Worm (Caenorhabditis elegans) whole organism, L4 larva: ENCODE measurements around the gene Y55F3BR.1.

Experiments
- D1046.2 ChIP-seq: fragments of 200-800 bp; sonication (Bioruptor generic); IDR thresholded peaks from 2 replicates; pipeline ENCODE4 v1.3.6; 2022; ENCODE audit warnings: missing genetic modification characterization, missing compliant biosample characterization
- F26F4.8 ChIP-seq: fragments of 200-800 bp; sonication (Bioruptor generic); conservative IDR thresholded peaks from 2 replicates; pipeline ENCODE4 v1.3.6; 2022; ENCODE audit warnings: missing genetic modification characterization, missing compliant biosample characterization
- F44E2.7 ChIP-seq: fragments of 200-800 bp; sonication (Bioruptor generic); IDR thresholded peaks from 2 replicates; pipeline ENCODE4 v2.1.2; 2022; ENCODE audit warnings: missing genetic modification characterization, missing compliant biosample characterization
- F49E8.2 ChIP-seq: sonication (generic microtip); optimal IDR thresholded peaks from 2 replicates; lab custom pipeline; 2016; ENCODE audit warnings: missing compliant biosample characterization, mild to moderate bottlenecking, missing genetic modification characterization, borderline replicate concordance
- T20F7.1 ChIP-seq: fragments of 200-800 bp; sonication (Bioruptor generic); optimal IDR thresholded peaks from 2 replicates; lab custom pipeline; 2018; ENCODE audit warnings: mild to moderate bottlenecking, missing genetic modification characterization, missing compliant biosample characterization
- T26A8.4 ChIP-seq: fragments of 200-800 bp; sonication (Bioruptor generic); IDR thresholded peaks from 2 replicates; pipeline ENCODE4 v1.3.6; 2022; ENCODE audit warnings: missing genetic modification characterization, missing compliant biosample characterization
- Y105C5A.15 ChIP-seq: fragments of 200-800 bp; sonication (Bioruptor generic); IDR thresholded peaks from 2 replicates; pipeline ENCODE4 v1.3.6; 2022; ENCODE audit warnings: missing genetic modification characterization, missing compliant biosample characterization
- ZK337.2 ChIP-seq: fragments of 200-800 bp; sonication (Bioruptor generic); IDR thresholded peaks from 2 replicates; pipeline ENCODE4 v1.3.6; 2022; ENCODE audit warnings: missing genetic modification reagents, missing genetic modification characterization, missing compliant biosample characterization
- aha-1 ChIP-seq: fragments of 150-350 bp; peaks from one replicate; lab custom pipeline; 2014; ENCODE audit warnings: missing biosample characterization, missing genetic modification characterization
- attf-4 ChIP-seq: sonication (generic microtip); optimal IDR thresholded peaks from 3 replicates; lab custom pipeline; 2017; ENCODE audit warnings: missing biosample characterization, missing genetic modification characterization
- ceh-20 ChIP-seq: fragments of 200-800 bp; sonication (Bioruptor generic); IDR thresholded peaks from 2 replicates; pipeline ENCODE4 v1.3.6; 2022; ENCODE audit warnings: missing genetic modification reagents, missing genetic modification characterization, missing compliant biosample characterization
- ces-1 ChIP-seq: fragments of 150-350 bp; sonication (generic microtip); optimal IDR thresholded peaks from 4 replicates; lab custom pipeline; 2014; ENCODE audit warnings: missing biosample characterization, missing genetic modification reagents, missing genetic modification characterization
- daf-12 ChIP-seq: fragments of 150-350 bp; optimal IDR thresholded peaks from 2 replicates; lab custom pipeline; 2014; ENCODE audit warnings: missing biosample characterization, missing genetic modification reagents, missing genetic modification characterization
- daf-16 ChIP-seq, 3 experiments: sonication (generic microtip); optimal IDR thresholded peaks; 2 replicates each; lab custom pipeline; 2016 to 2017; ENCODE audit warnings: missing genetic modification characterization in 3 of 3, missing genetic modification reagents in 3 of 3, mild to moderate bottlenecking in 2 of 3, missing compliant biosample characterization in 2 of 3, missing biosample characterization in 1 of 3, moderate library complexity in 1 of 3
- daf-8 ChIP-seq: fragments of 200-800 bp; sonication (Bioruptor generic); IDR thresholded peaks from 2 replicates; pipeline ENCODE4 v1.3.6; 2022; ENCODE audit warnings: missing genetic modification characterization, missing compliant biosample characterization
- dmd-6 ChIP-seq: fragments of 200-800 bp; sonication (Bioruptor generic); IDR thresholded peaks from 2 replicates; pipeline ENCODE4 v1.3.6; 2022; ENCODE audit warnings: missing genetic modification reagents, missing genetic modification characterization, missing compliant biosample characterization
- dmd-9 ChIP-seq: fragments of 200-800 bp; sonication (Bioruptor generic); IDR thresholded peaks from 2 replicates; pipeline ENCODE4 v1.3.6; 2022; ENCODE audit warnings: missing genetic modification reagents, missing genetic modification characterization, missing compliant biosample characterization
- dpl-1 ChIP-seq: fragments of 150-350 bp; optimal IDR thresholded peaks from 2 replicates; lab custom pipeline; 2014; ENCODE audit warnings: missing biosample characterization, missing genetic modification reagents, missing genetic modification characterization
- dve-1 ChIP-seq: sonication (generic microtip); optimal IDR thresholded peaks from 2 replicates; lab custom pipeline; 2017; ENCODE audit warnings: antibody characterized with exemption, mild to moderate bottlenecking, missing genetic modification characterization, missing compliant biosample characterization; ENCODE audit not compliant: insufficient read depth
- egl-27 ChIP-seq: sonication (generic microtip); optimal IDR thresholded peaks from 3 replicates; lab custom pipeline; 2017; ENCODE audit warnings: missing biosample characterization, missing genetic modification reagents, missing genetic modification characterization
- fos-1 ChIP-seq: fragments of 150-350 bp; optimal IDR thresholded peaks from 2 replicates; lab custom pipeline; 2014; ENCODE audit warnings: missing biosample characterization, missing genetic modification characterization
- gei-8 ChIP-seq: fragments of 200-800 bp; sonication (Bioruptor generic); optimal IDR thresholded peaks from 2 replicates; lab custom pipeline; 2018; ENCODE audit warnings: mild to moderate bottlenecking, missing genetic modification characterization, missing compliant biosample characterization
- hif-1 ChIP-seq, 2 experiments: sonication (generic microtip); optimal IDR thresholded peaks; 2 replicates each; lab custom pipeline; 2016 to 2017; ENCODE audit warnings: missing compliant biosample characterization in 2 of 2, missing genetic modification characterization in 2 of 2, missing genetic modification reagents in 2 of 2, missing genotype in 2 of 2, mild to moderate bottlenecking in 1 of 2
- hlh-30 ChIP-seq: sonication (generic microtip); optimal IDR thresholded peaks from 2 replicates; lab custom pipeline; 2017; ENCODE audit warnings: antibody characterized with exemption, mild to moderate bottlenecking, missing genetic modification characterization, missing compliant biosample characterization; ENCODE audit not compliant: insufficient read depth
- hmg-1.1 ChIP-seq: fragments of 200-800 bp; sonication (Bioruptor generic); IDR thresholded peaks from 2 replicates; pipeline ENCODE4 v1.3.6; 2022; ENCODE audit warnings: missing genetic modification reagents, missing genetic modification characterization, missing compliant biosample characterization
- lim-7 ChIP-seq: fragments of 200-800 bp; sonication (Bioruptor generic); IDR thresholded peaks from 2 replicates; pipeline ENCODE4 v1.3.6; 2022; ENCODE audit warnings: missing genetic modification characterization, missing compliant biosample characterization
- lin-1 ChIP-seq: fragments of 200-800 bp; sonication (Bioruptor generic); IDR thresholded peaks from 2 replicates; pipeline ENCODE4 v1.3.6; 2022; ENCODE audit warnings: missing genetic modification reagents, missing genetic modification characterization, missing compliant biosample characterization
- lin-13 ChIP-seq: fragments of 150-350 bp; optimal IDR thresholded peaks from 2 replicates; lab custom pipeline; 2014; ENCODE audit warnings: missing biosample characterization, missing genetic modification reagents, missing genetic modification characterization
- lin-29 ChIP-seq: fragments of 200-800 bp; sonication (Bioruptor generic); IDR thresholded peaks from 2 replicates; pipeline ENCODE4 v1.3.6; 2022; ENCODE audit warnings: missing genetic modification reagents, missing genetic modification characterization, missing compliant biosample characterization
- mdl-1 ChIP-seq, 2 experiments: fragments of 150-350 bp in 1 of 2; sonication (generic microtip) in 1 of 2; optimal IDR thresholded peaks; 2 replicates each; lab custom pipeline; 2014 to 2017; ENCODE audit warnings: missing biosample characterization in 2 of 2, missing genetic modification characterization in 2 of 2
- nhr-102 ChIP-seq: sonication (generic microtip); optimal IDR thresholded peaks from 2 replicates; lab custom pipeline; 2016; ENCODE audit warnings: mild to moderate bottlenecking, missing genetic modification characterization, moderate library complexity, missing compliant biosample characterization
- nhr-111 ChIP-seq: fragments of 200-800 bp; sonication (Bioruptor generic); optimal IDR thresholded peaks from 2 replicates; lab custom pipeline; 2018; ENCODE audit warnings: mild to moderate bottlenecking, missing genetic modification characterization, missing compliant biosample characterization
- nhr-25 ChIP-seq: sonication (generic microtip); optimal IDR thresholded peaks from 2 replicates; lab custom pipeline; 2017; ENCODE audit warnings: missing genetic modification characterization, mild to moderate bottlenecking, missing compliant biosample characterization, antibody characterized with exemption, moderate library complexity, borderline replicate concordance; ENCODE audit not compliant: insufficient read depth
- nhr-28 ChIP-seq: fragments of 150-350 bp; optimal IDR thresholded peaks from 2 replicates; lab custom pipeline; 2014; ENCODE audit warnings: missing biosample characterization, missing genetic modification characterization
- nhr-48 ChIP-seq: sonication (generic microtip); optimal IDR thresholded peaks from 2 replicates; lab custom pipeline; 2016; ENCODE audit warnings: mild to moderate bottlenecking, missing genetic modification characterization, missing compliant biosample characterization
- nhr-6 ChIP-seq: fragments of 150-350 bp; optimal IDR thresholded peaks from 2 replicates; lab custom pipeline; 2014; ENCODE audit warnings: missing biosample characterization, missing genetic modification characterization
- nhr-76 ChIP-seq: fragments of 150-350 bp; optimal IDR thresholded peaks from 2 replicates; lab custom pipeline; 2014; ENCODE audit warnings: missing biosample characterization, missing genetic modification characterization
- nhr-77 ChIP-seq: fragments of 150-350 bp; optimal IDR thresholded peaks from 2 replicates; lab custom pipeline; 2014; ENCODE audit warnings: missing biosample characterization, missing genetic modification characterization
- pha-4 ChIP-seq, 2 experiments: fragments of 150-350 bp in 1 of 2; fragments of 200-800 bp in 1 of 2; sonication (Bioruptor generic) in 1 of 2; IDR thresholded peaks in 1 of 2; optimal IDR thresholded peaks in 1 of 2; 2 replicates each; pipeline versions ENCODE4 v1.3.6 to Lab custom; 2014 to 2022; ENCODE audit warnings: missing genetic modification characterization in 2 of 2, missing genetic modification reagents in 2 of 2, missing biosample characterization in 1 of 2, missing compliant biosample characterization in 1 of 2
- pqm-1 ChIP-seq: sonication (generic microtip); optimal IDR thresholded peaks from 2 replicates; lab custom pipeline; 2017; ENCODE audit warnings: missing biosample characterization, missing genetic modification characterization
- saeg-2 ChIP-seq: fragments of 200-800 bp; sonication (Bioruptor generic); IDR thresholded peaks from 2 replicates; pipeline ENCODE4 v1.3.6; 2022; ENCODE audit warnings: missing genetic modification reagents, missing genetic modification characterization, missing compliant biosample characterization
- sdz-12 ChIP-seq: fragments of 200-800 bp; sonication (Bioruptor generic); optimal IDR thresholded peaks from 2 replicates; lab custom pipeline; 2018; ENCODE audit warnings: mild to moderate bottlenecking, missing genetic modification characterization, missing compliant biosample characterization
- skn-1 ChIP-seq: fragments of 150-350 bp; optimal IDR thresholded peaks from 2 replicates; lab custom pipeline; 2014; ENCODE audit warnings: missing biosample characterization, missing genetic modification characterization
- snpc-1.2 ChIP-seq: fragments of 200-800 bp; sonication (Bioruptor generic); IDR thresholded peaks from 2 replicates; pipeline ENCODE4 v1.3.6; 2022; ENCODE audit warnings: missing genetic modification reagents, missing genetic modification characterization, missing compliant biosample characterization
- snpc-4 ChIP-seq: fragments of 150-350 bp; optimal IDR thresholded peaks from 2 replicates; lab custom pipeline; 2014; ENCODE audit warnings: missing biosample characterization, missing genetic modification characterization
- tag-97 ChIP-seq: fragments of 200-800 bp; sonication (Bioruptor generic); IDR thresholded peaks from 2 replicates; pipeline ENCODE4 v1.3.6; 2022; ENCODE audit warnings: missing genetic modification characterization, missing compliant biosample characterization
- unc-130 ChIP-seq: sonication (generic microtip); optimal IDR thresholded peaks from 2 replicates; lab custom pipeline; 2016; ENCODE audit warnings: missing genetic modification reagents, missing genetic modification characterization, missing compliant biosample characterization
- zip-11 ChIP-seq: fragments of 200-800 bp; sonication (Bioruptor generic); IDR thresholded peaks from 2 replicates; pipeline ENCODE4 v1.3.6; 2022; ENCODE audit warnings: missing genetic modification characterization, missing compliant biosample characterization
- zip-2 ChIP-seq: fragments of 150-350 bp; optimal IDR thresholded peaks from 2 replicates; lab custom pipeline; 2014; ENCODE audit warnings: missing biosample characterization, missing genetic modification characterization
- ztf-11 ChIP-seq: fragments of 150-350 bp; optimal IDR thresholded peaks from 2 replicates; lab custom pipeline; 2014; ENCODE audit warnings: missing biosample characterization, missing genetic modification characterization

The Y55F3BR.1 gene

ce11 chrIV:842630-843029 is 32.0 kb upstream of the Y55F3BR.1 start (continued):
- no peak for TF ChIP-seq F49E8.2 (tag; lab: Kevin White, UChicago)
- TF ChIP-seq zip-11 (GFP tag; lab: Robert Waterston, UW): no peak
- TF ChIP-seq ceh-20 (GFP tag; lab: Robert Waterston, UW): no peak
- no peak for TF ChIP-seq nhr-76 (tag; lab: Kevin White, UChicago)
- TF ChIP-seq T26A8.4 (GFP tag; lab: Robert Waterston, UW): no peak
- TF ChIP-seq hmg-1.1 (GFP tag; lab: Robert Waterston, UW): peak; percentile 81
- no peak for TF ChIP-seq sdz-12 (GFP tag; lab: Kevin White, UChicago)
- TF ChIP-seq lim-7 (GFP tag; lab: Robert Waterston, UW): peak; percentile 85
- peak; percentile 14 for TF ChIP-seq nhr-102
- peak; percentile 25 for TF ChIP-seq dve-1 (tag; lab: Kevin White, UChicago)
- peak; percentile 40 for TF ChIP-seq unc-130 (GFP tag; lab: Kevin White, UChicago)
- no peak for TF ChIP-seq pqm-1 (tag; lab: Kevin White, UChicago)
- 0 out of 2 replicates have a peak, but pooled peaks have one; percentile 70 for TF ChIP-seq Y105C5A.15 (GFP tag; lab: Robert Waterston, UW)
- TF ChIP-seq daf-8 (GFP tag; lab: Robert Waterston, UW): no peak
- no peak for TF ChIP-seq nhr-111
- TF ChIP-seq egl-27 (tag; lab: Kevin White, UChicago): no peak
- TF ChIP-seq F44E2.7 (GFP tag; lab: Robert Waterston, UW): no peak
- TF ChIP-seq pha-4 (GFP tag; IDR thresholded peaks at IDR 0.05; lab: Robert Waterston, UW): peak; percentile 37; the same call in 1 of the 2 replicates
- no peak for TF ChIP-seq pha-4 (tag; optimal IDR thresholded peaks at IDR 0.05; lab: Kevin White, UChicago)
- TF ChIP-seq gei-8: no peak
- TF ChIP-seq attf-4 (tag; lab: Kevin White, UChicago): no peak
- TF ChIP-seq ces-1 (GFP tag; lab: Kevin White, UChicago): no peak
- TF ChIP-seq dpl-1 (GFP tag; lab: Kevin White, UChicago): peak; percentile 7
- peak; percentile 54 for TF ChIP-seq dmd-6 (GFP tag; lab: Robert Waterston, UW)
- TF ChIP-seq fos-1: no peak
- peak in 1 of 2 experiments; percentile 17 for TF ChIP-seq mdl-1 (tag; optimal IDR thresholded peaks at IDR 0.05; lab: Kevin White, UChicago)
- no peak for TF ChIP-seq nhr-77
- no peak for TF ChIP-seq nhr-6 (tag; lab: Kevin White, UChicago)
- TF ChIP-seq T20F7.1: no peak
- no peak for TF ChIP-seq snpc-1.2 (GFP tag; lab: Robert Waterston, UW)
- TF ChIP-seq daf-16 (GFP tag; optimal IDR thresholded peaks at IDR 0.05; lab: Kevin White, UChicago): peak in 1 of 2 experiments; percentile 4
- peak; percentile 25 for TF ChIP-seq daf-16 (tag; optimal IDR thresholded peaks at IDR 0.05; lab: Kevin White, UChicago)
- TF ChIP-seq tag-97 (GFP tag; lab: Robert Waterston, UW): no peak
- peak in 1 of 2 experiments; percentile 59 for TF ChIP-seq hif-1 (tag; optimal IDR thresholded peaks at IDR 0.05; lab: Kevin White, UChicago)
- TF ChIP-seq nhr-25: no peak
- peak; percentile 14 for TF ChIP-seq aha-1 (tag; lab: Kevin White, UChicago)
- TF ChIP-seq snpc-4 (tag; lab: Kevin White, UChicago): no peak
- TF ChIP-seq zip-2: no peak
- 0 out of 2 replicates have a peak, but pooled peaks have one; percentile 59 for TF ChIP-seq ZK337.2 (GFP tag; lab: Robert Waterston, UW)
- no peak for TF ChIP-seq F26F4.8 (GFP tag; lab: Robert Waterston, UW)
- no peak for TF ChIP-seq daf-12 (tag; lab: Kevin White, UChicago)
- no peak for TF ChIP-seq saeg-2 (GFP tag; lab: Robert Waterston, UW)
- peak; percentile 75 for TF ChIP-seq hlh-30 (tag; lab: Kevin White, UChicago)
- no peak for TF ChIP-seq ztf-11 (tag; lab: Kevin White, UChicago)
- TF ChIP-seq nhr-48 (tag; lab: Kevin White, UChicago): no peak
- TF ChIP-seq skn-1 (tag; lab: Kevin White, UChicago): no peak
- peak; percentile 40 for TF ChIP-seq nhr-28 (tag; lab: Kevin White, UChicago)
- TF ChIP-seq dmd-9 (GFP tag; lab: Robert Waterston, UW): 0 out of 2 replicates have a peak, but pooled peaks have one; percentile 46
- TF ChIP-seq lin-1 (GFP tag; lab: Robert Waterston, UW): no peak
- peak; percentile 29 for TF ChIP-seq lin-13 (GFP tag; lab: Kevin White, UChicago)
- TF ChIP-seq D1046.2 (GFP tag; lab: Robert Waterston, UW): no peak
- TF ChIP-seq lin-29 (GFP tag; lab: Robert Waterston, UW): no peak
